Fruit fly (Drosophila melanogaster) whole organism, embryonic: ENCODE measurements around the gene Rbcn-3B.

Experiments used
- Atf6 ChIP-seq: fragments of 200-800 bp; sonication (Bioruptor generic); IDR thresholded peaks from 2 replicates; pipeline ENCODE4 v1.3.6; 2022; ENCODE audit warnings: missing biosample characterization, missing genetic modification characterization
- C15 ChIP-seq: fragments of 200-800 bp; sonication (Bioruptor generic); IDR thresholded peaks from 3 replicates; pipeline ENCODE4 v1.3.6; 2022; ENCODE audit warnings: missing biosample characterization, missing genetic modification characterization
- CG10366 ChIP-seq: fragments of 200-800 bp; sonication (Bioruptor generic); IDR thresholded peaks from 2 replicates; pipeline ENCODE4 v1.3.6; 2022; ENCODE audit warnings: missing biosample characterization, missing genetic modification characterization
- CG12659 ChIP-seq: fragments of 200-800 bp; sonication (Bioruptor generic); optimal IDR thresholded peaks from 3 replicates; lab custom pipeline; 2017; ENCODE audit warnings: mild to moderate bottlenecking, missing biosample characterization, missing genetic modification reagents, missing genetic modification characterization
- CG13287 ChIP-seq: fragments of 200-800 bp; sonication (Bioruptor generic); IDR thresholded peaks from 2 replicates; pipeline ENCODE4 v1.3.6; 2022; ENCODE audit warnings: missing biosample characterization, missing genetic modification characterization; ENCODE audit not compliant: partially characterized antibody
- CG15514 ChIP-seq: fragments of 200-800 bp; sonication (Bioruptor generic); optimal IDR thresholded peaks from 3 replicates; lab custom pipeline; 2017; ENCODE audit warnings: missing biosample characterization, missing genetic modification characterization, mild to moderate bottlenecking, moderate library complexity, missing genetic modification reagents
- CG15601 ChIP-seq: fragments of 200-800 bp; sonication (Bioruptor generic); optimal IDR thresholded peaks from 3 replicates; lab custom pipeline; 2019; ENCODE audit warnings: missing biosample characterization, mild to moderate bottlenecking, missing genetic modification characterization, moderate library complexity
- CG16815 ChIP-seq: fragments of 200-800 bp; sonication (Bioruptor generic); optimal IDR thresholded peaks from 3 replicates; lab custom pipeline; 2017; ENCODE audit warnings: missing biosample characterization, mild to moderate bottlenecking, missing genetic modification characterization
- CG18764 ChIP-seq: fragments of 200-800 bp; sonication (Bioruptor generic); optimal IDR thresholded peaks from 3 replicates; lab custom pipeline; 2016; ENCODE audit warnings: missing biosample characterization, missing genetic modification characterization
- CG3163 ChIP-seq: fragments of 200-800 bp; sonication (Bioruptor generic); optimal IDR thresholded peaks from 3 replicates; lab custom pipeline; 2016; ENCODE audit warnings: missing biosample characterization, missing genetic modification characterization
- CG32767 ChIP-seq: fragments of 200-800 bp; sonication (Bioruptor generic); IDR thresholded peaks from 2 replicates; pipeline ENCODE4 v1.3.6; 2022; ENCODE audit warnings: missing biosample characterization, missing genetic modification characterization
- CG32772 ChIP-seq: fragments of 200-800 bp; sonication (Bioruptor generic); IDR thresholded peaks from 2 replicates; pipeline ENCODE4 v1.3.6; 2022; ENCODE audit warnings: missing biosample characterization, missing genetic modification characterization
- CG3726 ChIP-seq: fragments of 200-800 bp; sonication (Bioruptor generic); IDR thresholded peaks from 3 replicates; pipeline ENCODE4, ENCODE4 v1.3.6; 2022; ENCODE audit warnings: missing biosample characterization, missing genetic modification characterization
- CG4424 ChIP-seq: fragments of 200-800 bp; sonication (Bioruptor generic); optimal IDR thresholded peaks from 3 replicates; lab custom pipeline; 2016; ENCODE audit warnings: missing biosample characterization, missing genetic modification characterization
- CG4730 ChIP-seq: fragments of 200-800 bp; sonication (Bioruptor generic); IDR thresholded peaks from 2 replicates; pipeline ENCODE4 v1.3.6; 2022; ENCODE audit warnings: missing biosample characterization, missing genetic modification characterization
- CG4854 ChIP-seq: fragments of 200-800 bp; sonication (Bioruptor generic); optimal IDR thresholded peaks from 2 replicates; lab custom pipeline; 2016; ENCODE audit warnings: missing biosample characterization, missing genetic modification characterization, inconsistent platforms
- CG7963 ChIP-seq: fragments of 200-800 bp; sonication (Bioruptor generic); IDR thresholded peaks from 3 replicates; pipeline ENCODE4 v1.3.6; 2022; ENCODE audit warnings: missing biosample characterization, missing genetic modification characterization; ENCODE audit not compliant: partially characterized antibody
- CG8089 ChIP-seq: fragments of 200-800 bp; sonication (Bioruptor generic); optimal IDR thresholded peaks from 3 replicates; lab custom pipeline; 2016; ENCODE audit warnings: missing biosample characterization, missing genetic modification characterization
- Doc2 ChIP-seq: fragments of 200-800 bp; sonication (Bioruptor generic); IDR thresholded peaks from 2 replicates; pipeline ENCODE4 v1.3.6; 2022; ENCODE audit warnings: missing biosample characterization, missing genetic modification characterization
- Ets65A ChIP-seq: fragments of 200-800 bp; sonication (Bioruptor generic); peaks from one replicate; lab custom pipeline; 2016; ENCODE audit warnings: missing biosample characterization, missing genetic modification characterization
- Ets97D ChIP-seq: fragments of 200-800 bp; sonication (Bioruptor generic); optimal IDR thresholded peaks from 3 replicates; lab custom pipeline; 2016; ENCODE audit warnings: missing biosample characterization, missing genetic modification characterization
- GATAe ChIP-seq: fragments of 200-800 bp; sonication (Bioruptor generic); conservative IDR thresholded peaks from 2 replicates; pipeline ENCODE4 v1.3.6; 2022; ENCODE audit warnings: missing biosample characterization, missing genetic modification characterization
- HHEX ChIP-seq: fragments of 200-800 bp; sonication (Bioruptor generic); optimal IDR thresholded peaks from 3 replicates; lab custom pipeline; 2017; ENCODE audit warnings: missing biosample characterization, mild to moderate bottlenecking, missing genetic modification characterization, missing genetic modification reagents
- HLH4C ChIP-seq: fragments of 200-800 bp; sonication (Bioruptor generic); IDR thresholded peaks from 3 replicates; pipeline ENCODE4 v1.3.6; 2022; ENCODE audit warnings: missing biosample characterization, missing genetic modification characterization; ENCODE audit not compliant: partially characterized antibody
- HLHmδ ChIP-seq: fragments of 200-800 bp; sonication (Bioruptor generic); optimal IDR thresholded peaks from 2 replicates; lab custom pipeline; 2018; ENCODE audit warnings: missing biosample characterization, mild to moderate bottlenecking, missing genetic modification characterization, moderate library complexity
- HmgZ ChIP-seq: fragments of 200-800 bp; sonication (Bioruptor generic); optimal IDR thresholded peaks from 2 replicates; lab custom pipeline; 2018; ENCODE audit warnings: missing biosample characterization, mild to moderate bottlenecking, missing genetic modification characterization
- Jarid2 ChIP-seq: fragments of 200-800 bp; sonication (Bioruptor generic); optimal IDR thresholded peaks from 3 replicates; lab custom pipeline; 2017; ENCODE audit warnings: mild to moderate bottlenecking, missing biosample characterization, missing genetic modification reagents, missing genetic modification characterization
- Lim3 ChIP-seq: fragments of 200-800 bp; sonication (Bioruptor generic); IDR thresholded peaks from 2 replicates; pipeline ENCODE4 v1.3.6; 2022; ENCODE audit warnings: missing biosample characterization, missing genetic modification characterization
- Mrtf ChIP-seq: fragments of 200-800 bp; sonication (Bioruptor generic); IDR thresholded peaks from 3 replicates; pipeline ENCODE4 v1.3.6; 2022; ENCODE audit warnings: missing biosample characterization, missing genetic modification characterization
- Nf-YB ChIP-seq: fragments of 200-800 bp; sonication (Bioruptor generic); optimal IDR thresholded peaks from 3 replicates; lab custom pipeline; 2019; ENCODE audit warnings: missing biosample characterization, mild to moderate bottlenecking, missing genetic modification characterization, moderate library complexity
- Sox100B ChIP-seq: fragments of 200-800 bp; sonication (Bioruptor generic); optimal IDR thresholded peaks from 3 replicates; lab custom pipeline; 2018; ENCODE audit warnings: missing biosample characterization, mild to moderate bottlenecking, missing genetic modification characterization
- abd-A ChIP-seq: fragments of 200-800 bp; sonication (Bioruptor generic); optimal IDR thresholded peaks from 3 replicates; lab custom pipeline; 2019; ENCODE audit warnings: missing biosample characterization, mild to moderate bottlenecking, missing genetic modification characterization, moderate library complexity
- amos ChIP-seq: fragments of 200-800 bp; sonication (Bioruptor generic); IDR thresholded peaks from 2 replicates; pipeline ENCODE4 v1.3.6; 2022; ENCODE audit warnings: missing biosample characterization, missing genetic modification characterization; ENCODE audit not compliant: partially characterized antibody
- chm ChIP-seq: fragments of 200-800 bp; sonication (Bioruptor generic); IDR thresholded peaks from 2 replicates; pipeline ENCODE4 v1.3.6; 2022; ENCODE audit warnings: missing biosample characterization, missing genetic modification characterization
- crc ChIP-seq: fragments of 200-800 bp; sonication (Bioruptor generic); optimal IDR thresholded peaks from 2 replicates; lab custom pipeline; 2016; ENCODE audit warnings: missing biosample characterization, missing genetic modification characterization
- emc ChIP-seq: fragments of 200-800 bp; sonication (Bioruptor generic); optimal IDR thresholded peaks from 2 replicates; lab custom pipeline; 2016; ENCODE audit warnings: missing biosample characterization, missing genetic modification characterization
- fd102C ChIP-seq: fragments of 200-800 bp; sonication (Bioruptor generic); optimal IDR thresholded peaks from 2 replicates; lab custom pipeline; 2018; ENCODE audit warnings: missing biosample characterization, mild to moderate bottlenecking, missing genetic modification characterization, moderate library complexity
- inv ChIP-seq: fragments of 200-800 bp; sonication (Bioruptor generic); IDR thresholded peaks from 2 replicates; pipeline ENCODE4 v1.3.6; 2022; ENCODE audit warnings: missing biosample characterization, missing genetic modification characterization; ENCODE audit not compliant: partially characterized antibody
- luna ChIP-seq: fragments of 200-800 bp; sonication (Bioruptor generic); optimal IDR thresholded peaks from 2 replicates; lab custom pipeline; 2016; ENCODE audit warnings: missing biosample characterization, missing genetic modification characterization
- schlank ChIP-seq: fragments of 200-800 bp; sonication (Bioruptor generic); optimal IDR thresholded peaks from 2 replicates; lab custom pipeline; 2018; ENCODE audit warnings: missing biosample characterization, mild to moderate bottlenecking, missing genetic modification characterization
- scrt ChIP-seq: fragments of 200-800 bp; sonication (Bioruptor generic); optimal IDR thresholded peaks from 2 replicates; lab custom pipeline; 2018; ENCODE audit warnings: missing biosample characterization, mild to moderate bottlenecking, missing genetic modification characterization, moderate library complexity
- sima ChIP-seq: fragments of 200-800 bp; sonication (Bioruptor generic); optimal IDR thresholded peaks from 2 replicates; lab custom pipeline; 2016; ENCODE audit warnings: missing biosample characterization, missing genetic modification characterization
- stc ChIP-seq: fragments of 200-800 bp; sonication (Bioruptor generic); IDR thresholded peaks from 2 replicates; pipeline ENCODE4 v1.3.6; 2022; ENCODE audit warnings: missing biosample characterization, missing genetic modification characterization
- tgo ChIP-seq: fragments of 200-800 bp; sonication (Bioruptor generic); IDR thresholded peaks from 3 replicates; pipeline ENCODE4 v1.3.6; 2022; ENCODE audit warnings: missing biosample characterization, missing genetic modification characterization
- tin ChIP-seq: fragments of 200-800 bp; sonication (Bioruptor generic); optimal IDR thresholded peaks from 3 replicates; lab custom pipeline; 2016; ENCODE audit warnings: missing biosample characterization, missing genetic modification characterization
- twi ChIP-seq: fragments of 200-800 bp; optimal IDR thresholded peaks from 2 replicates; lab custom pipeline; 2019; ENCODE audit warnings: missing biosample characterization, mild to moderate bottlenecking, missing genetic modification characterization, moderate library complexity
- vnd ChIP-seq: fragments of 200-800 bp; sonication (Bioruptor generic); IDR thresholded peaks from 3 replicates; pipeline ENCODE4 v1.3.6; 2022; ENCODE audit warnings: missing biosample characterization, missing genetic modification characterization; ENCODE audit not compliant: partially characterized antibody
- vvl ChIP-seq: fragments of 200-800 bp; sonication (Bioruptor generic); IDR thresholded peaks from 2 replicates; pipeline ENCODE4 v1.3.6; 2022; ENCODE audit warnings: missing biosample characterization, missing genetic modification characterization
- zfh1 ChIP-seq: fragments of 200-800 bp; sonication (Bioruptor generic); IDR thresholded peaks from 3 replicates; pipeline ENCODE4 v1.3.6; 2022; ENCODE audit warnings: missing biosample characterization, missing genetic modification characterization

Gene Rbcn-3B

DNA sequence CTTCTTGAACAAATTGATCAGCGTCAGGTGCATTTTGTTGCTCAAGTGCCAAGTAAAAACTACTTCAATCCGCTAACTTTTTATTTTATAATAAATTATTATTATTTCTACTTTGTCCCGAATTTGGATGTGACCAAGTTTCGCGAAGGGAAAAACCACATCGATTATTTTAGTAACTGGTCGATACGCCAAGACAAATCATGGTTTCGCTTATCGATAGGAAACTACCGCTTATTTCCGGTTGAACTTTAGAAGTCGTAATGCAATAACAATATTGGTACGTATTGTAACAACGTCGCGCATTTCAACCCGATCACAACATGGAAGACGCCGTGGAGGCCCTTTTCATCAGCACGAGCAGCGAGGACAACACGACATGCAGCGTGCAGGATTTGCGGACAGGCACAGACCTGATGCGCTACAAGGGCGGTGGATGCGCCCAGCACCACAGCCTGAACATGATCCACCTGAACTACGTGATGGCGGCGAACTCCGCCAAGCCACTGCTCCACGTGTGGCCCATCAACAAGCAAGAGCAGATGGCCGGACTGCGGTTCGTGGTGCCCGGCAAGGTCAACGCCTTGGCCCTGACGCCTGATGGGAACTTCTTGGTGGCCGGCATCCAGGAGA is 31.5 kb upstream of the Rbcn-3B start, which contains the start of the genes CG14817 and CG14805 (continued):
- TF ChIP-seq CG18764 (no peak), zfh1 (peak; percentile 51; the same call in 1 of the 3 replicates), tin (GFP tag; lab: Kevin White, UChicago) (peak; percentile 24), CG3726 (GFP tag; lab: Robert Waterston, UW) (no peak), CG13287 (peak; percentile 70), twi (peak; percentile 38), CG32767 (GFP tag; lab: Robert Waterston, UW) (no peak), vvl (GFP tag; lab: Robert Waterston, UW) (peak; percentile 67), inv (no peak; the same call in 1 of the 2 replicates), HLH4C (GFP tag; lab: Robert Waterston, UW) (peak; percentile 45; the same call in 2 of the 3 replicates), CG15514 (GFP tag; lab: Kevin White, UChicago) (peak; percentile 90), Doc2 (GFP tag; lab: Robert Waterston, UW) (no peak), CG7963 (no peak), Sox100B (GFP tag; lab: Kevin White, UChicago) (no peak), Lim3 (GFP tag; lab: Robert Waterston, UW) (no peak), CG4424 (GFP tag; lab: Kevin White, UChicago) (no peak), Atf6 (GFP tag; lab: Robert Waterston, UW) (peak; percentile 50; the same call in 1 of the 2 replicates), CG32772 (GFP tag; lab: Robert Waterston, UW) (no peak), CG8089 (GFP tag; lab: Kevin White, UChicago) (no peak), abd-A (no peak), schlank (tag; lab: Kevin White, UChicago) (peak; percentile 85), Nf-YB (GFP tag; lab: Kevin White, UChicago) (peak; percentile 51), C15 (GFP tag; lab: Robert Waterston, UW) (0 out of 3 replicates have a peak, but pooled peaks have one; percentile 44), fd102C (GFP tag; lab: Kevin White, UChicago) (peak; percentile 14), HmgZ (tag; lab: Kevin White, UChicago) (peak; percentile 76), HHEX (GFP tag; lab: Kevin White, UChicago) (peak; percentile 84), CG15601 (tag; lab: Kevin White, UChicago) (peak; percentile 74), Ets97D (peak; percentile 98), CG12659 (GFP tag; lab: Kevin White, UChicago) (peak; percentile 89), tgo (GFP tag; lab: Robert Waterston, UW) (peak; percentile 48; the same call in 1 of the 3 replicates), CG4730 (GFP tag; lab: Robert Waterston, UW) (no peak), Ets65A (peak; percentile 91), CG10366 (GFP tag; lab: Robert Waterston, UW) (peak; percentile 21; the same call in 1 of the 2 replicates), Mrtf (GFP tag; lab: Robert Waterston, UW) (0 out of 3 replicates have a peak, but pooled peaks have one; percentile 8), Jarid2 (GFP tag; lab: Kevin White, UChicago) (no peak), crc (GFP tag; lab: Kevin White, UChicago) (peak; percentile 27), emc (no peak), sima (GFP tag; lab: Kevin White, UChicago) (no peak), CG16815 (GFP tag; lab: Kevin White, UChicago) (no peak), CG3163 (GFP tag; lab: Kevin White, UChicago) (no peak), scrt (GFP tag; lab: Kevin White, UChicago) (peak; percentile 76), luna (GFP tag; lab: Kevin White, UChicago) (no peak), HLHmδ (GFP tag; lab: Kevin White, UChicago) (peak; percentile 81), GATAe (GFP tag; lab: Robert Waterston, UW) (no peak), chm (GFP tag; lab: Robert Waterston, UW) (peak; percentile 85), stc (GFP tag; lab: Robert Waterston, UW) (peak; percentile 54), amos (GFP tag; lab: Robert Waterston, UW) (peak; percentile 66), CG4854 (GFP tag; lab: Kevin White, UChicago) (peak; percentile 48), vnd (GFP tag; lab: Robert Waterston, UW) (0 out of 3 replicates have a peak, but pooled peaks have one; percentile 31)
